Fruit fly (Drosophila melanogaster) Kc167 (cell line): ENCODE measurements around the gene sc.

Experiments
- Myc ChIP-seq: fragments of >200 bp; optimal IDR thresholded peaks from 2 replicates; lab custom pipeline; 2017; ENCODE audit warnings: missing external identifiers
- insv ChIP-seq: fragments of >200 bp; optimal IDR thresholded peaks from 3 replicates; lab custom pipeline; 2018; ENCODE audit warnings: missing external identifiers

DNA sequence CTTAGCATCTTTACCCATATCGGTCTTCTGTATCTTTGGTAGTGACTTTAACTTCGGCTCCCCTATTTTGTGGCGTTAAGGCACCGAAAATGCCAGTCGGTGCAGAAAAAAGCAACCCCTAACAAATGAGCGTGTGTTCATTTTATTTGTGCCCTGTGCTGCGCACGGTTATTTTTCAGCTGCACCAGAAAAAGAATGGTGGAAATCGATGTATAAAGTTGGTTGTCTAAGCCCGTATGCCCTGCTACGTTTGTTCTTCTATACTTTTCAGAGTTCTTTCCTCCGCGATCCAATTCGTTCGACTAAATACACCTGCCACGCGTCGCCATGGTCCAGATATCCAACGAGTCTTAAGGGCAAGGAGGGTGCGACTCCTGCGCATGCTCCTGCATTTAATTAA lies 2.9 kb upstream of the sc start:
- TF ChIP-seq Myc (no peak), insv (lab: Kevin White, UChicago) (no peak)
